Fruit fly (Drosophila melanogaster): ENCODE measurements around the gene Med.

The Med gene

DNA sequence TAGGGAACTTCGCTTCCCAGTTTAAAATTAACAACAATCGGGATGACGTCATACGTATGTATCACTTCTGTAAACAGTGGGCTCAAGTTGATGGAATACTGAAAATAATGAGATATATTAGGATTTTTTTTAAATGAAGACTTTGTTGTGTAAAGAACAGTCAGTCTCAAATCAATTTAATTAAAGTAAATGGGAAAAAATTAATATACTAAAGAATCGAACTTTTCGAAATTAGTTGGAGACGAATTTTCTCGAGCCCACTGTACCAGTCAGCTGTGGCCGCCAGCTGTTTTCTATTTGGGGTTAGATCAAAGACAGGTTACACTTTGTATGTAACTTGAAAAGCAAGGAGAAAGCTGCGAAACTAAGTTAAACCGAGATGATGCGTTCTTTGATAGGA, 22.5 kb upstream of the Med start, which contains the start of gene CG1635 (continued):
- TF ChIP-seq Dp (GFP tag; optimal IDR thresholded peaks at IDR 0.05) = peak; percentile 51
- TF ChIP-seq CG7372 (GFP tag; IDR thresholded peaks at IDR 0.05) = peak; percentile 99
- TF ChIP-seq Ets97D (GFP tag; optimal IDR thresholded peaks at IDR 0.05) = peak; percentile 69
- TF ChIP-seq B-H1 (GFP tag; IDR thresholded peaks at IDR 0.05) = peak; percentile 98
- TF ChIP-seq Pdp1 (GFP tag; optimal IDR thresholded peaks at IDR 0.05) = peak; percentile 91 to 95
- TF ChIP-seq ssp (GFP tag; IDR thresholded peaks at IDR 0.05) = peak; percentile 93
- TF ChIP-seq Ets65A (GFP tag) = peak; percentile 90
- TF ChIP-seq gem (tag; optimal IDR thresholded peaks at IDR 0.05) = peak; percentile 100
- TF ChIP-seq dan (GFP tag; IDR thresholded peaks at IDR 0.05) = peak; percentile 90
- TF ChIP-seq HHEX (GFP tag; optimal IDR thresholded peaks at IDR 0.05) = peak; percentile 99
- TF ChIP-seq ab (GFP tag; optimal IDR thresholded peaks at IDR 0.05) = peak; percentile 90
- peak; percentile 49 for TF ChIP-seq bbx (GFP tag; IDR thresholded peaks at IDR 0.05; ENCODE audit: partially characterized antibody)
- TF ChIP-seq scrt (GFP tag; optimal IDR thresholded peaks at IDR 0.05) = peak; percentile 98
- TF ChIP-seq Aef1 (GFP tag; IDR thresholded peaks at IDR 0.05) = peak; percentile 99
- peak; percentile 98 for TF ChIP-seq CG9215 (GFP tag; IDR thresholded peaks at IDR 0.05)
- TF ChIP-seq gsb-n (tag; optimal IDR thresholded peaks at IDR 0.05) = peak; percentile 100
- peak; percentile 93 for TF ChIP-seq CG12104 (GFP tag; optimal IDR thresholded peaks at IDR 0.05)
- peak; percentile 88 for TF ChIP-seq Hmx (GFP tag; optimal IDR thresholded peaks at IDR 0.05)
- peak; percentile 99 for TF ChIP-seq CG2199 (GFP tag; IDR thresholded peaks at IDR 0.05)
- TF ChIP-seq Hand (GFP tag; optimal IDR thresholded peaks at IDR 0.05) = peak; percentile 99
- peak; percentile 100 for TF ChIP-seq CG17385 (GFP tag; optimal IDR thresholded peaks at IDR 0.05)
- peak; percentile 99 for TF ChIP-seq Ssrp (tag; optimal IDR thresholded peaks at IDR 0.05)
- TF ChIP-seq mirr (GFP tag; optimal IDR thresholded peaks at IDR 0.05) = peak; percentile 99
- peak; percentile 64 for TF ChIP-seq Scr (GFP tag; IDR thresholded peaks at IDR 0.05; ENCODE audit: partially characterized antibody)
- peak; percentile 99 for TF ChIP-seq CrebB (tag; optimal IDR thresholded peaks at IDR 0.05)
- TF ChIP-seq lmd (GFP tag; IDR thresholded peaks at IDR 0.05) = peak; percentile 99
- peak; percentile 97 for TF ChIP-seq lbe (GFP tag; optimal IDR thresholded peaks at IDR 0.05)
- TF ChIP-seq Xrp1 (GFP tag; IDR thresholded peaks at IDR 0.05) = peak; percentile 100
- TF ChIP-seq klu (GFP tag; IDR thresholded peaks at IDR 0.05) = peak; percentile 98
- peak; percentile 99 for TF ChIP-seq stc (GFP tag; IDR thresholded peaks at IDR 0.05)
- TF ChIP-seq rib (GFP tag; IDR thresholded peaks at IDR 0.05) = peak; percentile 99
- peak; percentile 98 for TF ChIP-seq CG16815 (GFP tag; optimal IDR thresholded peaks at IDR 0.05)
- TF ChIP-seq CG11695 (GFP tag; IDR thresholded peaks at IDR 0.05) = peak; percentile 99
- TF ChIP-seq Myb (GFP tag; optimal IDR thresholded peaks at IDR 0.05) = peak; percentile 90
- peak; percentile 96 for TF ChIP-seq CG9437 (GFP tag; optimal IDR thresholded peaks at IDR 0.05)
- peak; percentile 99 for TF ChIP-seq CG10543 (GFP tag; optimal IDR thresholded peaks at IDR 0.05)
- TF ChIP-seq CG9609 (GFP tag; optimal IDR thresholded peaks at IDR 0.05) = peak; percentile 97
- TF ChIP-seq otp (GFP tag; IDR thresholded peaks at IDR 0.05) = peak; percentile 99
- peak; percentile 99 for TF ChIP-seq cwo (GFP tag; optimal IDR thresholded peaks at IDR 0.05)
- peak; percentile 95 for TF ChIP-seq CG31388 (GFP tag; optimal IDR thresholded peaks at IDR 0.05)
- TF ChIP-seq ham (GFP tag; IDR thresholded peaks at IDR 0.05) = peak; percentile 98
- TF ChIP-seq Doc3 (GFP tag; IDR thresholded peaks at IDR 0.05; ENCODE audit: partially characterized antibody) = peak; percentile 44; the same call in 1 of the 3 replicates
- peak; percentile 98 for TF ChIP-seq CG8765 (GFP tag; IDR thresholded peaks at IDR 0.05)
- peak; percentile 32; the same call in 2 of the 3 replicates for TF ChIP-seq HLH4C (GFP tag; IDR thresholded peaks at IDR 0.05; ENCODE audit: partially characterized antibody)
- no peak for TF ChIP-seq CG8478 (optimal IDR thresholded peaks at IDR 0.05)
- peak; percentile 84 for TF ChIP-seq CG13287 (GFP tag; IDR thresholded peaks at IDR 0.05; ENCODE audit: partially characterized antibody)
- peak; percentile 100 for TF ChIP-seq CG32532 (GFP tag; IDR thresholded peaks at IDR 0.05)
- no peak for TF ChIP-seq Lpt (GFP tag; optimal IDR thresholded peaks at IDR 0.05)
- peak; percentile 99 for TF ChIP-seq fd64A (GFP tag; optimal IDR thresholded peaks at IDR 0.05)
- TF ChIP-seq Mad (GFP tag; optimal IDR thresholded peaks at IDR 0.05) = peak; percentile 99
- peak; percentile 97 for TF ChIP-seq shn (GFP tag; optimal IDR thresholded peaks at IDR 0.05)
- TF ChIP-seq NC2β (GFP tag; optimal IDR thresholded peaks at IDR 0.05) = peak; percentile 97
